In the genomic region with DNA sequence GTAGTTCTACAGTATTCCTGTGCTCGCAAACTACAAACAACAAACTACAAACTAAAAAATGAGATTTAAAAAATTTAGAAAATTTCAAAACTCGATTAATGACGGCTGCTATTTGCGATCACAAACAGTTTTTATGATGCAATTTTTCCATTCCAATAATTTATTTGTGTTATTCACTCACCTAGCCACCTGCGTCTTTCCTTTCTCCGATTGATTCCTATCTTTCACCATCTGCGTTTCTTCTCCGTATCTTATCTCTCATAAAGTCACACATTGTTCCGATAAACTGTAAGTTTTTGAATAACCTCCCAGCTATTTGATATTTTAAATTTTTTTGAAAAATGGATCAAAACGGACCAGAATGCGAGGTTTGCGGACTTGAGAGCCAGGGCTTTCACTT, we compare ENCODE assay signal across 7 worm cellular contexts.
TF ChIP-seq lines count a peak whose summit lies in the region.

TSS of gene nhr-132 (plus strand) at position 271 of the 400 bp plus-strand sequence.

TF ChIP-seq in whole organism, L1 larva, 84 proteins besides CTCF, POLR2A, EP300 and RAD21 (continues in another document):
- TF ChIP-seq sox-4 (tag; optimal IDR thresholded peaks at IDR 0.05; lab: Kevin White, UChicago) = no peak
- no peak for TF ChIP-seq egl-13 (tag; optimal IDR thresholded peaks at IDR 0.05; lab: Kevin White, UChicago)
- TF ChIP-seq C34B4.2 (tag; optimal IDR thresholded peaks at IDR 0.05; lab: Kevin White, UChicago) = no peak
- TF ChIP-seq pax-3 (tag; optimal IDR thresholded peaks at IDR 0.05; lab: Kevin White, UChicago) = no peak
- no peak for TF ChIP-seq C16A3.4 (tag; optimal IDR thresholded peaks at IDR 0.05; lab: Kevin White, UChicago)
- TF ChIP-seq hpl-2 (GFP tag; optimal IDR thresholded peaks at IDR 0.05; lab: Kevin White, UChicago) = no peak
- no peak for TF ChIP-seq vab-15 (tag; optimal IDR thresholded peaks at IDR 0.05; lab: Kevin White, UChicago)
- no peak for TF ChIP-seq isw-1 (GFP tag; IDR thresholded peaks at IDR 0.05; lab: Robert Waterston, UW)
- no peak for TF ChIP-seq dsc-1 (tag; optimal IDR thresholded peaks at IDR 0.05; lab: Kevin White, UChicago)
- TF ChIP-seq unc-130 (tag; optimal IDR thresholded peaks at IDR 0.05; lab: Kevin White, UChicago) = no peak
- no peak for TF ChIP-seq unc-86 (tag; optimal IDR thresholded peaks at IDR 0.05; lab: Kevin White, UChicago)
- TF ChIP-seq nhr-12 (tag; optimal IDR thresholded peaks at IDR 0.05; lab: Kevin White, UChicago) = no peak
- TF ChIP-seq hlh-17 (GFP tag; optimal IDR thresholded peaks at IDR 0.05; lab: Kevin White, UChicago; ENCODE audit: borderline replicate concordance) = no peak

TF ChIP-seq in whole organism, L2 larva, 48 proteins besides CTCF, POLR2A, EP300 and RAD21 (continues in another document):
- TF ChIP-seq elt-3 (tag; optimal IDR thresholded peaks at IDR 0.05; lab: Kevin White, UChicago) (no peak), F13H6.1 (tag; optimal IDR thresholded peaks at IDR 0.05; lab: Kevin White, UChicago) (peak; percentile 27), sem-4 (tag; optimal IDR thresholded peaks at IDR 0.05; lab: Kevin White, UChicago) (no peak), C34F6.9 (tag; optimal IDR thresholded peaks at IDR 0.05; lab: Kevin White, UChicago) (peak; percentile 20), nhr-25 (tag; optimal IDR thresholded peaks at IDR 0.05; lab: Kevin White, UChicago) (peak; percentile 48), ztf-11 (tag; optimal IDR thresholded peaks at IDR 0.05; lab: Kevin White, UChicago) (no peak), sma-3 (GFP tag; optimal IDR thresholded peaks at IDR 0.05; lab: Kevin White, UChicago) (peak; percentile 21), sma-9 (GFP tag; optimal IDR thresholded peaks at IDR 0.05; lab: Kevin White, UChicago) (peak; percentile 88), sma-9 (tag; optimal IDR thresholded peaks at IDR 0.05; lab: Kevin White, UChicago) (no peak), gmeb-1 (tag; optimal IDR thresholded peaks at IDR 0.05; lab: Kevin White, UChicago) (peak; percentile 32), R02D3.7 (tag; optimal IDR thresholded peaks at IDR 0.05; lab: Kevin White, UChicago) (no peak), lsy-2 (tag; optimal IDR thresholded peaks at IDR 0.05; lab: Kevin White, UChicago) (peak in 1 of 2 experiments; percentile 38), mab-5 (tag; optimal IDR thresholded peaks at IDR 0.05; lab: Kevin White, UChicago) (no peak)

TF ChIP-seq in whole organism, L3 larva, 47 proteins besides CTCF, POLR2A, EP300 and RAD21 (continues in another document):
- peak; percentile 53 for TF ChIP-seq ceh-28 (tag; optimal IDR thresholded peaks at IDR 0.05; lab: Kevin White, UChicago)
- TF ChIP-seq elt-2 (tag; optimal IDR thresholded peaks at IDR 0.05; lab: Kevin White, UChicago) = peak; percentile 60
- TF ChIP-seq pqm-1 (tag; optimal IDR thresholded peaks at IDR 0.05; lab: Kevin White, UChicago) = peak; percentile 73
- TF ChIP-seq fkh-2 (tag; optimal IDR thresholded peaks at IDR 0.05; lab: Kevin White, UChicago) = no peak
- no peak for TF ChIP-seq ztf-4 (tag; optimal IDR thresholded peaks at IDR 0.05; lab: Kevin White, UChicago)
- no peak for TF ChIP-seq zag-1 (tag; optimal IDR thresholded peaks at IDR 0.05; lab: Kevin White, UChicago)
- TF ChIP-seq elt-3 (tag; optimal IDR thresholded peaks at IDR 0.05; lab: Kevin White, UChicago) = peak in 1 of 3 experiments; percentile 58
- TF ChIP-seq ceh-9 (tag; optimal IDR thresholded peaks at IDR 0.05; lab: Kevin White, UChicago) = no peak
- no peak for TF ChIP-seq nhr-77 (tag; optimal IDR thresholded peaks at IDR 0.05; lab: Kevin White, UChicago)
- peak; percentile 28 for TF ChIP-seq nhr-25 (tag; optimal IDR thresholded peaks at IDR 0.05; lab: Kevin White, UChicago)
- TF ChIP-seq egl-5 (tag; optimal IDR thresholded peaks at IDR 0.05; lab: Kevin White, UChicago) = peak; percentile 14
- TF ChIP-seq lin-15B (tag; optimal IDR thresholded peaks at IDR 0.05; lab: Kevin White, UChicago) = no peak
- peak; percentile 27 for TF ChIP-seq nhr-23 (tag; optimal IDR thresholded peaks at IDR 0.05; lab: Kevin White, UChicago)

TF ChIP-seq in whole organism, L4 larva, 104 proteins besides CTCF, POLR2A, EP300 and RAD21 (continues in another document):
- no peak for TF ChIP-seq T20F7.1 (GFP tag; optimal IDR thresholded peaks at IDR 0.05; lab: Kevin White, UChicago)
- peak; percentile 74 for TF ChIP-seq dve-1 (tag; optimal IDR thresholded peaks at IDR 0.05; lab: Kevin White, UChicago; ENCODE audit: insufficient read depth)
- TF ChIP-seq tag-97 (GFP tag; IDR thresholded peaks at IDR 0.05; lab: Robert Waterston, UW) = no peak
- TF ChIP-seq tra-1 (GFP tag; IDR thresholded peaks at IDR 0.05; lab: Robert Waterston, UW) = no peak
- TF ChIP-seq nhr-25 (tag; optimal IDR thresholded peaks at IDR 0.05; lab: Kevin White, UChicago; ENCODE audit: borderline replicate concordance, insufficient read depth) = no peak
- peak; percentile 8 for TF ChIP-seq nhr-77 (tag; optimal IDR thresholded peaks at IDR 0.05; lab: Kevin White, UChicago)
- peak; percentile 43 for TF ChIP-seq ztf-7 (tag; optimal IDR thresholded peaks at IDR 0.05; lab: Kevin White, UChicago)
- TF ChIP-seq dmd-6 (GFP tag; IDR thresholded peaks at IDR 0.05; lab: Robert Waterston, UW) = peak; percentile 61
- no peak for TF ChIP-seq vab-7 (GFP tag; IDR thresholded peaks at IDR 0.05; lab: Robert Waterston, UW)
- TF ChIP-seq duxl-1 (tag; optimal IDR thresholded peaks at IDR 0.05; lab: Kevin White, UChicago; ENCODE audit: poor library complexity) = peak; percentile 34
- TF ChIP-seq nhr-41 (GFP tag; IDR thresholded peaks at IDR 0.05; lab: Robert Waterston, UW) = no peak
- no peak for TF ChIP-seq daf-12 (tag; optimal IDR thresholded peaks at IDR 0.05; lab: Kevin White, UChicago)
- TF ChIP-seq lin-13 (GFP tag; optimal IDR thresholded peaks at IDR 0.05; lab: Kevin White, UChicago) = no peak

TF ChIP-seq in whole organism, late embryonic, 69 proteins besides CTCF, POLR2A, EP300 and RAD21:
- TF ChIP-seq ttx-3 (tag; optimal IDR thresholded peaks at IDR 0.05; lab: Kevin White, UChicago) (no peak), sdc-2 (tag; optimal IDR thresholded peaks at IDR 0.05; lab: Kevin White, UChicago) (no peak), pros-1 (tag; optimal IDR thresholded peaks at IDR 0.05; lab: Kevin White, UChicago) (no peak), C08G9.2 (tag; optimal IDR thresholded peaks at IDR 0.05; lab: Kevin White, UChicago) (no peak), hlh-30 (tag; optimal IDR thresholded peaks at IDR 0.05; lab: Kevin White, UChicago; ENCODE audit: insufficient read depth) (no peak), elt-2 (tag; optimal IDR thresholded peaks at IDR 0.05; lab: Kevin White, UChicago) (peak; percentile 21), dve-1 (tag; optimal IDR thresholded peaks at IDR 0.05; lab: Kevin White, UChicago) (no peak), nfya-1 (tag; optimal IDR thresholded peaks at IDR 0.05; lab: Kevin White, UChicago) (peak; percentile 14), ceh-31 (tag; optimal IDR thresholded peaks at IDR 0.05; lab: Kevin White, UChicago) (no peak)

TF ChIP-seq in whole organism, mixed stage, embryonic, 35 proteins besides CTCF, POLR2A, EP300 and RAD21:
- TF ChIP-seq blmp-1 (tag; optimal IDR thresholded peaks at IDR 0.05; lab: Kevin White, UChicago) (no peak), elt-1 (tag; optimal IDR thresholded peaks at IDR 0.05; lab: Kevin White, UChicago; ENCODE audit: borderline replicate concordance, insufficient read depth) (peak; percentile 3), unc-62 (GFP tag; optimal IDR thresholded peaks at IDR 0.05; lab: Kevin White, UChicago) (no peak), nhr-76 (tag; optimal IDR thresholded peaks at IDR 0.05; lab: Kevin White, UChicago) (no peak), sem-2 (GFP tag; optimal IDR thresholded peaks at IDR 0.05; lab: Kevin White, UChicago) (no peak), hlh-1 (tag; optimal IDR thresholded peaks at IDR 0.05; lab: Kevin White, UChicago) (no peak), ceh-39 (tag; optimal IDR thresholded peaks at IDR 0.05; lab: Kevin White, UChicago) (no peak)

TF ChIP-seq in whole organism, young adult, 124 proteins besides CTCF, POLR2A, EP300 and RAD21:
- TF ChIP-seq hmg-1.2 (GFP tag; IDR thresholded peaks at IDR 0.05; lab: Robert Waterston, UW) = peak; percentile 66; the same call in 1 of the 2 replicates
- peak; percentile 47 for TF ChIP-seq nhr-80 (tag; optimal IDR thresholded peaks at IDR 0.05; lab: Kevin White, UChicago)
- TF ChIP-seq attf-5 (GFP tag; optimal IDR thresholded peaks at IDR 0.05; lab: Kevin White, UChicago) = peak; percentile 30
- TF ChIP-seq sea-2 (GFP tag; IDR thresholded peaks at IDR 0.05; lab: Robert Waterston, UW) = no peak
- no peak for TF ChIP-seq C17E4.6 (GFP tag; IDR thresholded peaks at IDR 0.05; lab: Robert Waterston, UW)
